Fruit fly (Drosophila melanogaster): ENCODE measurements around the gene SNF4Agamma.
A peak's percentile ranks its signal among the peaks of the same experiment; 100 is the strongest.

Gene SNF4Agamma

DNA sequence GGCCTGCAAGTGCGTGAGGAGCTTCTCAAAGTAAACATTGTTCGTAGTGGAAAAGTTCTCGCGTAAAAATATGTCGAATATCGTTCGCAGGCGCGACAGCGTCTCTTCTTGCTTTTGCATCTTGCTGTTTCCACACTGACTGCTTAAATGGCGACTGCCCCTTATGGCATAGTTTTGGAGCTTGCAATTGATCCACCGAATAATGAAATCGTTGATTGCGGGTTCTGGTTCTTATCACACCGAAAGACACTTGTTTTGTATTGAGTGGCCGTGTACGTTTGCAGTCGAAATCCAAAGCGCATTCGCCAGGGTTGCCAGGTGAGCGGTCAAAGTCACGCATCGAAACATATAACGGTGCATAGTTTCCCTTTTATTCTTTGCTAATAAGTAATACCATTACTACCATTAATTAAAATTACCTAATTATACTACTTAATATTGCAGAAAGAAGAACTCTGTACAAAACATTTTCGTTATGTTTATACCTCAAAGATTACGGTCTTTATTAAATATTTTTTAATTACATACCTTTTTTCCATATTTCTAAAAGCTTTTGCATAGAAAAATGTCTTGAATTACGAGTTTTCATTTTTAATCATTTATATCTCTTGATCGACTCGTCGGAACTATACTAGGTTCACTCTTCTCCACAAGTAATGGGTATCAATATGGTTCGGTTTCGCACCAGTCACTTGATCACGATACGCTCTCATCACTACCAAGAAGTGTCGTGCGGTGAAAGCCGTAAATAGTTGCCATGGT is 38.9 kb upstream of the SNF4Agamma start, which contains the start of the genes CG7044 and Tbc1d22 (continued):
- TF ChIP-seq tap (tag; optimal IDR thresholded peaks at IDR 0.05) (no peak), Hr39 (optimal IDR thresholded peaks at IDR 0.05) (no peak), gfzf (GFP tag; optimal IDR thresholded peaks at IDR 0.05) (peak; percentile 75), Nf-YA (GFP tag; IDR thresholded peaks at IDR 0.05) (no peak), CHES-1-like (GFP tag; optimal IDR thresholded peaks at IDR 0.05) (peak; percentile 3), sens (GFP tag) (peak; percentile 84), CG12942 (GFP tag; optimal IDR thresholded peaks at IDR 0.05) (peak; percentile 56), HLH54F (GFP tag; optimal IDR thresholded peaks at IDR 0.05) (peak; percentile 64), dmrt99B (tag; optimal IDR thresholded peaks at IDR 0.05) (no peak), CG31441 (GFP tag; IDR thresholded peaks at IDR 0.05) (peak; percentile 78), CG15479 (GFP tag; optimal IDR thresholded peaks at IDR 0.05) (no peak), Scr (GFP tag; IDR thresholded peaks at IDR 0.05; ENCODE audit: partially characterized antibody) (peak; percentile 39), CG16779 (GFP tag; IDR thresholded peaks at IDR 0.05) (no peak), Drgx (GFP tag; IDR thresholded peaks at IDR 0.05) (no peak), NC2β (GFP tag; optimal IDR thresholded peaks at IDR 0.05) (no peak), CG15269 (tag; optimal IDR thresholded peaks at IDR 0.05) (no peak), CG30431 (GFP tag; optimal IDR thresholded peaks at IDR 0.05) (no peak), CG4707 (GFP tag; optimal IDR thresholded peaks at IDR 0.05) (no peak), Stat92E (GFP tag; optimal IDR thresholded peaks at IDR 0.05) (no peak), CG2678 (tag; optimal IDR thresholded peaks at IDR 0.05) (no peak), pros (GFP tag; optimal IDR thresholded peaks at IDR 0.05) (no peak), CG14965 (GFP tag; optimal IDR thresholded peaks at IDR 0.05; ENCODE audit: borderline replicate concordance) (no peak), Gsc (GFP tag; IDR thresholded peaks at IDR 0.05) (no peak), NfI (GFP tag; optimal IDR thresholded peaks at IDR 0.05) (peak; percentile 32), CG1832 (GFP tag; optimal IDR thresholded peaks at IDR 0.05) (no peak), CG8944 (GFP tag; optimal IDR thresholded peaks at IDR 0.05) (peak; percentile 17), CG15073 (GFP tag; optimal IDR thresholded peaks at IDR 0.05) (no peak), ab (GFP tag; optimal IDR thresholded peaks at IDR 0.05) (no peak), bigmax (GFP tag; optimal IDR thresholded peaks at IDR 0.05) (no peak), Ets65A (GFP tag) (peak; percentile 60), CG8478 (optimal IDR thresholded peaks at IDR 0.05) (no peak), CG5245 (GFP tag; optimal IDR thresholded peaks at IDR 0.05) (no peak), mirr (GFP tag; optimal IDR thresholded peaks at IDR 0.05) (no peak), CG15696 (tag; optimal IDR thresholded peaks at IDR 0.05) (peak; percentile 49), corto (GFP tag; optimal IDR thresholded peaks at IDR 0.05) (no peak), CG14667 (GFP tag; IDR thresholded peaks at IDR 0.05) (no peak; the same call in 1 of the 2 replicates), aop (GFP tag; IDR thresholded peaks at IDR 0.05) (no peak), CG7963 (GFP tag; IDR thresholded peaks at IDR 0.05; ENCODE audit: partially characterized antibody) (no peak), CG6175 (GFP tag; IDR thresholded peaks at IDR 0.05) (no peak), wor (GFP tag; IDR thresholded peaks at IDR 0.05) (peak; percentile 14; the same call in 1 of the 2 replicates), CG30020 (tag; optimal IDR thresholded peaks at IDR 0.05) (peak; percentile 41), disco-r (GFP tag; optimal IDR thresholded peaks at IDR 0.05) (no peak), ara (GFP tag; IDR thresholded peaks at IDR 0.05) (no peak), CG15011 (GFP tag; optimal IDR thresholded peaks at IDR 0.05) (no peak), shn (GFP tag; optimal IDR thresholded peaks at IDR 0.05) (peak; percentile 55), crc (GFP tag; optimal IDR thresholded peaks at IDR 0.05) (no peak), CG16815 (GFP tag; optimal IDR thresholded peaks at IDR 0.05) (peak; percentile 70), bcd (GFP tag; optimal IDR thresholded peaks at IDR 0.05) (peak; percentile 51), nau (GFP tag; optimal IDR thresholded peaks at IDR 0.05) (no peak), CG18764 (GFP tag; optimal IDR thresholded peaks at IDR 0.05) (no peak), CG9215 (GFP tag; IDR thresholded peaks at IDR 0.05) (peak; percentile 50; the same call in 1 of the 2 replicates)
